Worm (Caenorhabditis elegans): ENCODE measurements around the gene scc-3.

The scc-3 gene

DNA sequence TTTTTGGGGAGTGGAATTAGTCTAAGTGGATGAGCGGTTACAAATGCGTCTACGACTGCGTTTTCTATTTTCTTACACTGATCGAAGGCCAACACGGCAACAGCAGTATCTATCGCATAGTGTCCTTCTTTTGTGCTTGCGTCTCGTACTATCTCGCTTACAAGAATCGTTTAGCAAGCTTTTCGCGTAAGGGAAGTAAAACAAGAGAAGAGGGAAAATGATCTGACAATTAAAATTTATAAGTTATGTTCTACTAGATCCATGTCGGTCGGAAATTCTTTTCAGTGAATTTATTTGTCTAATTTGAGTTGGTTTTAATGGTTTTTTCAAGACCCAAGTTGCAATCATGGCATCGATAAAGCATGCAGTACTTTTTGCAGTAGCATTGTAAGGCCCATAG is 23.3 kb downstream of the scc-3 start, which contains the start of gene fkb-4:
Gene fkb-4, minus strand, starts transcription at position 101 of the 400 bp plus-strand sequence.
- TF ChIP-seq Y79H2A.3 (GFP tag; conservative IDR thresholded peaks at IDR 0.05) = no peak
- TF ChIP-seq efl-1 (GFP tag; optimal IDR thresholded peaks at IDR 0.05) = no peak
- TF ChIP-seq egl-44 (GFP tag; IDR thresholded peaks at IDR 0.05) = no peak
- TF ChIP-seq unc-130 (GFP tag; optimal IDR thresholded peaks at IDR 0.05) = no peak
- no peak for TF ChIP-seq hlh-12 (tag; optimal IDR thresholded peaks at IDR 0.05)

DNA sequence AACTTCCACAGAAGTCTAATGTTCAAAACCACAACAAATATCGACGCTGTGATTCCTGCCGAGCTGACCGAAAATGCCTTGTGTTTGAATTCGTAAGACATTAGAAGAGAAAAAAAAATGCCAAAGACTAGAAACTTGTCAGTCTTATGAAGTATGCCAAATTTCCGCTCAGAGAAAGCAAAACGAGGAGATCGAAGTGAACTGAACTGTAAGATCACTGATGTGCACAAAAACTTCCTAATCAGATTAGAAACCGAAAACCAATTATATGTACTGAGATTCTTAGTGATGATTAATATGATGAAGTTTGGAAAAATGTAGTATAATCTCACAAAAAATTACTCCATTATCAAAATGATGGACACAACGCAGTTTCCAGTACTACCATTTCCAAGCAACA is 24.7 kb downstream of the scc-3 start, which contains the start of gene srbc-44:
Gene srbc-44, minus strand, starts transcription at position 101 of the 400 bp plus-strand sequence.
- TF ChIP-seq ceh-79 (tag; optimal IDR thresholded peaks at IDR 0.05) = no peak
- no peak for TF ChIP-seq tlf-1 (GFP tag; optimal IDR thresholded peaks at IDR 0.05)
- no peak for TF ChIP-seq ceh-100 (GFP tag; IDR thresholded peaks at IDR 0.05)
- no peak for TF ChIP-seq madf-10 (tag; optimal IDR thresholded peaks at IDR 0.05)
- TF ChIP-seq rpc-1 (optimal IDR thresholded peaks at IDR 0.05) = no peak
- no peak for TF ChIP-seq rpc-1 (tag; optimal IDR thresholded peaks at IDR 0.05)
- TF ChIP-seq F39B2.1 (GFP tag; IDR thresholded peaks at IDR 0.05) = no peak
- TF ChIP-seq tbp1 (GFP tag; optimal IDR thresholded peaks at IDR 0.05) = no peak
- no peak for TF ChIP-seq ceh-58 (GFP tag; IDR thresholded peaks at IDR 0.05)

DNA sequence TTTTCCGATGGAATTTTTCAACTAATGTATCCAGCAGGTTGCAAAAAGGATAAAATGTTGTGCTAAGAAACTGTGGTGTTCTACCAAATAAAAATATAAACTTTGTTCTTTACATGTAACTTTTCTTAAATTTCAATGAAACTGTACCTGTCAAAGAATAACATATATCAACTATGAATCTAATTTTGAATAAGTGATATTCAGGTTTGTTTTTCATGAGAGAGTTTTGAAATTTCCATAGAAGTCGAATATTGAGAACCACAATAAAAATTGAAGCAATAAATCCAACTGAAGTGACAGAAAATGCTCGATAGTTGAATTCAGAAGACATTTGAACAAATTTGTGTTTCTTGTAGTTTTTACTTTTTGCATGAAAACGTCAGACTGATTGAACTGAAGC is 26.4 kb downstream of the scc-3 start, which contains the start of gene srbc-43:
Gene srbc-43, minus strand, starts transcription at position 331 of the 400 bp plus-strand sequence.
- TF ChIP-seq F22D6.2 (tag; optimal IDR thresholded peaks at IDR 0.05) (no peak), lin-54 (GFP tag; optimal IDR thresholded peaks at IDR 0.05) (no peak), dpff-1 (tag; optimal IDR thresholded peaks at IDR 0.05) (no peak), ceh-40 (GFP tag; IDR thresholded peaks at IDR 0.05) (no peak), madf-8 (GFP tag; conservative IDR thresholded peaks at IDR 0.05) (no peak)

DNA sequence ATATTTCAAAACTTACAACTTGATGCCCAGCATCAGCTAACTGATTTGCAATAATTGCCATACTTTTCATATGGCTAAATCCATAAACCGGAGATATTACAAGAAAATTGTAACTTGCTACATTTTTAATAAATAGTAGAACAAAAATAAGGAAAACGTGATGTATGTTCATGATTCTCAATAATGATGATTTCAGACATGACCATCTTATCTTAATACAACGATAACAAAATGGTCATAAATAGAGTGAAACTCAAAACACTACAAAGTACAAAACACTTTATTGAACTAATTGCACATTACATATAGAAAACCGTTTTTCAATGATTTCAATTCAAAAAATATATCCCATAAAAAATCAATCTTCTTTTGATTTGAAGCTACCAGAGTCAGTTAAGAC is 29.0 kb downstream of the scc-3 start, which contains the start of gene ugt-5:
Gene ugt-5, minus strand, starts transcription at position 214 of the 400 bp plus-strand sequence.
- no peak for TF ChIP-seq dox-1 (GFP tag; IDR thresholded peaks at IDR 0.05)
- TF ChIP-seq nhr-80 (tag; optimal IDR thresholded peaks at IDR 0.05) = peak; percentile 22
- no peak for TF ChIP-seq snpc-1.3 (tag; optimal IDR thresholded peaks at IDR 0.05; ENCODE audit: insufficient read depth)

DNA sequence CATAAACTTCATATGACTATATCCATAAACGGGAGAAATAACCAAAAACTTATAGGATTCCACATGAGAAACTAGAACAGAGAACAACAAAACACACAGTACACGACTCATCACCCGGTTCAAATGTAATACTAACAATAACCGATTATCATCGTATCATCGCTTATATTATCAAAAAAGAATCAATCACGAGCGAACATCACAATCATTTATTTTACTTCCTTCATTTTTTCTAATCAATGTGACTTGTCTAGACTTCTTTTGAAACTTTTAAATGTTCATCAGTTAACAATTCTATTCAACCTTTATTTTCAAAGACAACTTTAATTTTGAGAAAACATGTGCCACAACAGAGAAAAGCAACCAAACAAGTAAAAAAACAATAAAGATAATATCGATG is 31.5 kb downstream of the scc-3 start, which contains the start of gene ugt-4:
Gene ugt-4, minus strand, starts transcription at position 141 of the 400 bp plus-strand sequence.
- TF ChIP-seq zfh-2 (GFP tag; conservative IDR thresholded peaks at IDR 0.05) = no peak
- TF ChIP-seq snpc-3.4 (tag; optimal IDR thresholded peaks at IDR 0.05) = no peak
- TF ChIP-seq F33H1.4 (GFP tag; IDR thresholded peaks at IDR 0.05) = no peak
- TF ChIP-seq nhr-80 (tag; optimal IDR thresholded peaks at IDR 0.05) = peak; percentile 62

DNA sequence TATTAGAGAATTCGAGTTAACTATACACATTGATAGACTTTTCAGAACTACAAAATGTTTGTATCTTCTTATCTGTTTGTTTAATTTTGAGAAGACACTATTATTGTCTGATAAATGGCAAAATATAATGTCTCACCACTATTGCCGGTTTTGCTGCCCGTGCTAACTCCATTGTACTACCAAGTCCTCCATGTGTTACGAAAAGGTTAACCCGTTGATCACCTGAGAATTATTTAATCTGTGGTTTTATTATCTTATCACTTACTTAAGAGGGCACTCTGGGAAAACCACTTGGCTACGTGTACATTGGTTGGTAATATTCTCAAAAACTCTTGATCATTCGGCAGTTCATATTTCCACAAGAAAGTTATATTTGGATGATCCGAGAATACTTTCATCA is 32.2 kb downstream of the scc-3 start:
- TF ChIP-seq nfya-2 (GFP tag; IDR thresholded peaks at IDR 0.05) (no peak), F37B4.10 (GFP tag; IDR thresholded peaks at IDR 0.05) (no peak), egl-18 (GFP tag; IDR thresholded peaks at IDR 0.05) (no peak), F22D6.2 (tag; optimal IDR thresholded peaks at IDR 0.05) (no peak), snpc-1.1 (tag; optimal IDR thresholded peaks at IDR 0.05; ENCODE audit: insufficient read depth) (no peak), attf-6 (GFP tag; IDR thresholded peaks at IDR 0.05) (no peak), aptf-3 (GFP tag; IDR thresholded peaks at IDR 0.05) (no peak), ceh-27 (GFP tag; optimal IDR thresholded peaks at IDR 0.05) (no peak), let-607 (tag; optimal IDR thresholded peaks at IDR 0.05) (no peak), nfya-1 (tag; optimal IDR thresholded peaks at IDR 0.05; ENCODE audit: borderline replicate concordance, insufficient read depth) (no peak), gei-17 (GFP tag; optimal IDR thresholded peaks at IDR 0.05) (no peak), madf-10 (tag; optimal IDR thresholded peaks at IDR 0.05) (no peak), attf-5 (GFP tag; optimal IDR thresholded peaks at IDR 0.05) (no peak), unc-130 (GFP tag; optimal IDR thresholded peaks at IDR 0.05) (no peak), lsy-27 (tag; optimal IDR thresholded peaks at IDR 0.05; ENCODE audit: borderline replicate concordance, insufficient read depth) (no peak), mel-28 (tag; optimal IDR thresholded peaks at IDR 0.05; ENCODE audit: borderline replicate concordance) (no peak), ztf-25 (GFP tag; IDR thresholded peaks at IDR 0.05) (no peak), efl-1 (GFP tag; optimal IDR thresholded peaks at IDR 0.05) (no peak), rec-8 (tag; optimal IDR thresholded peaks at IDR 0.05) (no peak)
